Worm (Caenorhabditis elegans): ENCODE results near the gene rnp-5.

DNA sequence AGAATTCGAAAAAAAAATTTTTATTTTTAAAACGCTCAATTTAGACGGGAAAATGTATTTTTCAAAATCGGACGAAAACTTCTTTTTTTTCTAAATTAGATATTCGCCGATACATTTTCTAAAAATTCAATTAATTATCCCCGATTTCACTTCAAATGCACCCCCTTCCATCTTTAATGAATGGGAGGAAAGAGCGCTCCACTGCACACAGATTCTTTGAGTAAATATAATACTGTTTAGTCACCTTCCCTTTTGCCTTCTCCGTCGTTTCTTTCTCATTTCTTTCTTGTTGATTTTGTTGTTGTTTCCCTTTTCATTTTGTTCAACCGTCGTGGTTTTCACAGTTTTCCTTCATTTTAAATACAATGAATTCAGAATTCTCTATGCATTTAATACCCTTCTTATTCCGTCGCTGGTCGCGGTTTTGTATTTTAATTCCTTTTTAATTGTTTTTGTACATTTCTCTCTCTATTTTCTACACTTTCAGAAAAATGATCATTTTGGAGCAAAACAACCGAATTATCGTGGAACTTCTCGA, 8.2 kb upstream of the rnp-5 start, which contains the start of gene arx-4:
- TF ChIP-seq tbx-37 (GFP tag; conservative IDR thresholded peaks at IDR 0.05) (no peak), hmbx-1 (tag; optimal IDR thresholded peaks at IDR 0.05) (no peak), tra-4 (tag; optimal IDR thresholded peaks at IDR 0.05) (no peak), ama-1 (optimal IDR thresholded peaks at IDR 0.05) (no peak), hmg-4 (GFP tag; optimal IDR thresholded peaks at IDR 0.05) (no peak), flt-1 (GFP tag; IDR thresholded peaks at IDR 0.05) (no peak), F13C5.2 (tag; optimal IDR thresholded peaks at IDR 0.05) (no peak), pes-1 (GFP tag; IDR thresholded peaks at IDR 0.05) (no peak), hnd-1 (tag; optimal IDR thresholded peaks at IDR 0.05) (no peak), B0310.2 (tag; optimal IDR thresholded peaks at IDR 0.05) (no peak)
